Fruit fly (Drosophila melanogaster) whole organism, pupa: ENCODE measurements around the gene CG5781.
A peak's percentile ranks its signal among the peaks of the same experiment; 100 is the strongest.

ENCODE experiments used
- CG10348 ChIP-seq: fragments of 200-800 bp; sonication (Bioruptor generic); IDR thresholded peaks from 2 replicates; pipeline ENCODE4 v1.3.6; 2022; ENCODE audit warnings: missing biosample characterization, missing genetic modification characterization
- CG12605 ChIP-seq: fragments of 200-800 bp; sonication (Bioruptor generic); IDR thresholded peaks from 2 replicates; pipeline ENCODE4 v1.3.6; 2022; ENCODE audit warnings: missing biosample characterization, missing genetic modification characterization
- CG13204 ChIP-seq: fragments of 200-800 bp; sonication (Bioruptor generic); optimal IDR thresholded peaks from 2 replicates; lab custom pipeline; 2018; ENCODE audit warnings: missing biosample characterization, mild to moderate bottlenecking, missing genetic modification characterization, moderate library complexity
- CG14655 ChIP-seq: fragments of 200-800 bp; sonication (Bioruptor generic); optimal IDR thresholded peaks from 3 replicates; lab custom pipeline; 2017; ENCODE audit warnings: mild to moderate bottlenecking, missing biosample characterization, missing genetic modification reagents, missing genetic modification characterization
- CG15710 ChIP-seq: fragments of 200-800 bp; sonication (Bioruptor generic); optimal IDR thresholded peaks from 2 replicates; lab custom pipeline; 2018; ENCODE audit warnings: missing biosample characterization, mild to moderate bottlenecking, missing genetic modification characterization, moderate library complexity
- CG17806 ChIP-seq: fragments of 200-800 bp; sonication (Bioruptor generic); optimal IDR thresholded peaks from 2 replicates; lab custom pipeline; 2018; ENCODE audit warnings: missing biosample characterization, mild to moderate bottlenecking, missing genetic modification characterization, moderate library complexity
- CG32121 ChIP-seq: fragments of 200-800 bp; sonication (Bioruptor generic); IDR thresholded peaks from 2 replicates; pipeline ENCODE4 v1.3.6; 2022; ENCODE audit warnings: missing biosample characterization, missing genetic modification characterization
- CG34367 ChIP-seq: fragments of 200-800 bp; sonication (Bioruptor generic); optimal IDR thresholded peaks from 2 replicates; lab custom pipeline; 2018; ENCODE audit warnings: missing biosample characterization, mild to moderate bottlenecking, missing genetic modification characterization
- CG4496 ChIP-seq: fragments of 200-800 bp; sonication (Bioruptor generic); IDR thresholded peaks from 3 replicates; pipeline ENCODE4 v1.3.6; 2022; ENCODE audit warnings: missing biosample characterization, missing genetic modification characterization
- CG8159 ChIP-seq: fragments of 200-800 bp; sonication (Bioruptor generic); optimal IDR thresholded peaks from 3 replicates; lab custom pipeline; 2018; ENCODE audit warnings: missing biosample characterization, mild to moderate bottlenecking, missing genetic modification characterization, moderate library complexity
- CG8301 ChIP-seq: fragments of 200-800 bp; sonication (Bioruptor generic); optimal IDR thresholded peaks from 2 replicates; lab custom pipeline; 2018; ENCODE audit warnings: missing biosample characterization, mild to moderate bottlenecking, missing genetic modification characterization
- CG9948 ChIP-seq: fragments of 200-800 bp; sonication (Bioruptor generic); optimal IDR thresholded peaks from 2 replicates; lab custom pipeline; 2018; ENCODE audit warnings: missing biosample characterization, mild to moderate bottlenecking, missing genetic modification characterization, moderate library complexity
- D1 ChIP-seq: fragments of 200-800 bp; sonication (Bioruptor generic); optimal IDR thresholded peaks from 2 replicates; lab custom pipeline; 2018; ENCODE audit warnings: missing biosample characterization, mild to moderate bottlenecking, missing genetic modification characterization, moderate library complexity
- EcR ChIP-seq: fragments of 200-800 bp; sonication (Bioruptor generic); optimal IDR thresholded peaks from 3 replicates; lab custom pipeline; 2019; ENCODE audit warnings: missing biosample characterization, missing genetic modification characterization, mild to moderate bottlenecking, moderate library complexity, missing genetic modification reagents
- Ets98B ChIP-seq: fragments of 200-800 bp; sonication (Bioruptor generic); IDR thresholded peaks from 2 replicates; pipeline ENCODE4 v1.3.6; 2022; ENCODE audit warnings: missing biosample characterization, missing genetic modification characterization
- Pif1A ChIP-seq: fragments of 200-800 bp; sonication (Bioruptor generic); optimal IDR thresholded peaks from 3 replicates; lab custom pipeline; 2016; ENCODE audit warnings: missing biosample characterization, missing genetic modification characterization
- Pif1B ChIP-seq: fragments of 200-800 bp; sonication (Bioruptor generic); optimal IDR thresholded peaks from 3 replicates; lab custom pipeline; 2016; ENCODE audit warnings: missing biosample characterization, missing genetic modification characterization
- Snoo ChIP-seq: fragments of 200-800 bp; sonication (Bioruptor generic); optimal IDR thresholded peaks from 3 replicates; lab custom pipeline; 2017; ENCODE audit warnings: missing biosample characterization, mild to moderate bottlenecking, missing genetic modification characterization, inconsistent platforms
- fd96Ca ChIP-seq: fragments of 200-800 bp; sonication (Bioruptor generic); IDR thresholded peaks from 3 replicates; pipeline ENCODE4 v1.3.6; 2022; ENCODE audit warnings: missing biosample characterization, missing genetic modification characterization
- gl ChIP-seq: fragments of 200-800 bp; sonication (Bioruptor generic); optimal IDR thresholded peaks from 2 replicates; lab custom pipeline; 2018; ENCODE audit warnings: missing biosample characterization, mild to moderate bottlenecking, missing genetic modification characterization
- rn ChIP-seq: fragments of 200-800 bp; sonication (Bioruptor generic); IDR thresholded peaks from 2 replicates; pipeline ENCODE4 v1.3.6; 2022; ENCODE audit warnings: missing biosample characterization, missing genetic modification characterization

CG5781 gene

DNA sequence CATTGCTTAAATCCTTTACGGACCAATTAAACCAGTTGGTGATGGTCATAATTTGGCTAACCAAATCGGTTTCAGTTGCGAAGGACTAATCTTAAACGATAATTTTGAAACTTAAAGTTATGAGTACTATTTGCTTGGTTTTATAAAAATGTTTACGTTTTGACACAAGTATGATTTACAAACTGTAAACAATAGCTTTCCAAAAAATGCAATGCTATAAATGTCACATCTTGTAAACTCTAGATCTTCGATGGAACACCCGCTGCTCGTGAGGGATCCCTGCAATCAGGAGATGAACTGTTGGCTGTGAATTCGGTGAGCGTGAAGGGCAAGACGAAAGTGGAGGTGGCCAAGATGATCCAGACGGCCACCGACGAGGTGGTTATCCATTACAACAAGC, at the start of gene CG5781:
Gene CG5781, minus strand, starts transcription at position 101 of the 400 bp plus-strand sequence.
- TF ChIP-seq CG8159 (tag; lab: Kevin White, UChicago): no peak
- TF ChIP-seq Pif1A: no peak
- no peak for TF ChIP-seq CG10348 (GFP tag; lab: Robert Waterston, UW)

DNA sequence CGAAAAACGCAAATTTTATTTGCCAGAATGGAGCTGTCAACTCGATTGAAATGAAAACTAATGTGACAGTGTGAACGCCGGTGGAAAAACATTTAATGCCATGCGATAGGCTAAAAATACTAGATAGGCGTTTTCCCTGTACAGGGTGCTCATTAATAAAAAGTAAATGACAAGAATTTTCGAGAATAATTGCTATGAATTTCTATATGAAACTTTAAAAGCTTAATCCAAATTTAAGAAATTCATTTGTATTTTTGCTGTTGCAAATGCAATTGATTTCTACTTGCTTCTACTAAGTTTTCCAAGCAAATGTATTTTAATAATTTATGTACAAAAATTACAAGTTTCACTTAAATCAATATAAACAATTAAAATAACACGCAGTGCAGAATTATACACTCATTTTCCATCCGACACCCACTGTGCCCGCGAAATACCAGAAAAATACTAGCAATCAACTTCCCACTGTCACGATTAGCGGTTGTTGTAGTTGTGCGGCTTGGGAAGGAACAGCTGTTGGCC, 24.7 kb upstream of the CG5781 start, which contains the start of gene Pih1D1:
Gene Pih1D1, minus strand, starts transcription at position 50 of the 522 bp plus-strand sequence.
- TF ChIP-seq CG4496 (GFP tag; lab: Robert Waterston, UW): peak; percentile 97
- TF ChIP-seq CG15710 (tag; lab: Kevin White, UChicago): peak; percentile 95
- no peak for TF ChIP-seq EcR (GFP tag; lab: Kevin White, UChicago)
- peak; percentile 96 for TF ChIP-seq CG32121 (GFP tag; lab: Robert Waterston, UW)
- TF ChIP-seq CG34367: peak; percentile 89
- TF ChIP-seq gl (tag; lab: Kevin White, UChicago): peak; percentile 67
- TF ChIP-seq CG14655: peak; percentile 98
- peak; percentile 96 for TF ChIP-seq CG9948 (tag; lab: Kevin White, UChicago)
- TF ChIP-seq D1 (tag; lab: Kevin White, UChicago): no peak
- TF ChIP-seq fd96Ca (GFP tag; lab: Robert Waterston, UW): peak; percentile 89
- peak; percentile 88 for TF ChIP-seq CG10348 (GFP tag; lab: Robert Waterston, UW)
- peak; percentile 96 for TF ChIP-seq CG8301 (tag; lab: Kevin White, UChicago)
- peak; percentile 96 for TF ChIP-seq CG8159 (tag; lab: Kevin White, UChicago)
- peak; percentile 95 for TF ChIP-seq CG17806 (tag; lab: Kevin White, UChicago)
- TF ChIP-seq Snoo: peak; percentile 92
- peak; percentile 91 for TF ChIP-seq Ets98B (GFP tag; lab: Robert Waterston, UW)
- peak; percentile 87 for TF ChIP-seq CG12605 (GFP tag; lab: Robert Waterston, UW)
- TF ChIP-seq rn (GFP tag; lab: Robert Waterston, UW): peak; percentile 94
- no peak for TF ChIP-seq Pif1A
- TF ChIP-seq CG13204: peak; percentile 40
- peak; percentile 83 for TF ChIP-seq Pif1B (GFP tag; lab: Kevin White, UChicago)

DNA sequence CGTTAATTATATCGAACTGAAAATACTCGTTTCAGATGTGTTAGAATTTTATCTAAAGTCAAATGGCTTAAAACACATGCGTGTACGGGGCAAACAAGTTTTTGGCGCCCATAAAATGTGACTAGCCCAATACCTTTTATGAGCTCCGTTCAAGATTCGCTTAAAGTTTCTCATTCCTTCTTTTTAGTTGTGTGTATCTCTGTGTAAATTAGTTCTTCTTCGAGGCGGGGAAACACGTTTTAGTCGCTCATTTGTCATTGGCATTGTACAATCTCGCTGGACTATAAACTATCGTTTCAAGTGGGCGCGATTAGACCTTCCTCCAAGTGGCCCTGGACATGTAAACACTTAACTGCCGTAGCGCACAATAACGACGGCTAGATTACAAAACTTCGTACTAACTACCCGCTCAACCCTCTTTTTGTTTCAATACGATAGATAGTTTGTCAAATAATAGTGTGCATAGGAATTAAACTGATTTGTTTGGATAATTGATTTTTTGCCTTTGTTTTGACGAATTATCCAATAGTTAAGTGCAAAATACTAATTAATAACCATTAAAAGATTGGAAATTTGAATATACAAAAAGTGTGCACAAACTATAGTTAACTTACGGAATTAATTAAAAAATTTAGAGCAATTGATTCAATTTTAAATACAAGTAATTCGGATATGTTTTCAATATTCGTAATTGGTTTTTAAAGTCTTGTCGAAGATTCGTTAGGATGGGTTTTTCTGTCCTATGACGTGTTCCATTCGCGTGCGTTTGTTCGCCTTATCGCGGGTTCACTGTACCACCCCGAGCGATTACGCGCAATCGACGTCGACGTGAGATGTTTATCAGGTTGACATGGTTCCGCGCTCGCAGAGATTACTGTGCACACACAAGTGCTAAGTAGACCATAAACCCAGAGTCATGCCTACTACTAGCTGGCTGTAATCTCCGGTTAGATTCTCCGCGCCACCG, 23.6 kb upstream of the CG5781 start:
- peak; percentile 79 for TF ChIP-seq fd96Ca (GFP tag; lab: Robert Waterston, UW)
- no peak for TF ChIP-seq CG14655
- peak; percentile 42 for TF ChIP-seq Pif1A
- no peak for TF ChIP-seq CG34367
- TF ChIP-seq CG12605 (GFP tag; lab: Robert Waterston, UW): peak; percentile 33; the same call in 1 of the 2 replicates
- TF ChIP-seq CG10348 (GFP tag; lab: Robert Waterston, UW): no peak
- TF ChIP-seq CG4496 (GFP tag; lab: Robert Waterston, UW): peak; percentile 76
- TF ChIP-seq CG32121 (GFP tag; lab: Robert Waterston, UW): peak; percentile 68; the same call in 1 of the 2 replicates
- TF ChIP-seq Pif1B (GFP tag; lab: Kevin White, UChicago): peak; percentile 9
- peak; percentile 55 for TF ChIP-seq Ets98B (GFP tag; lab: Robert Waterston, UW)
- no peak for TF ChIP-seq D1 (tag; lab: Kevin White, UChicago)
- TF ChIP-seq CG13204: no peak
- peak; percentile 45 for TF ChIP-seq CG17806 (tag; lab: Kevin White, UChicago)
- TF ChIP-seq gl (tag; lab: Kevin White, UChicago): no peak
- TF ChIP-seq EcR (GFP tag; lab: Kevin White, UChicago): peak; percentile 37
- peak; percentile 12 for TF ChIP-seq CG9948 (tag; lab: Kevin White, UChicago)
- peak; percentile 19 for TF ChIP-seq Snoo
- peak; percentile 18; the same call in 1 of the 2 replicates for TF ChIP-seq rn (GFP tag; lab: Robert Waterston, UW)
- peak; percentile 65 for TF ChIP-seq CG8301 (tag; lab: Kevin White, UChicago)
- TF ChIP-seq CG15710 (tag; lab: Kevin White, UChicago): peak; percentile 26
- TF ChIP-seq CG8159 (tag; lab: Kevin White, UChicago): peak; percentile 51

DNA sequence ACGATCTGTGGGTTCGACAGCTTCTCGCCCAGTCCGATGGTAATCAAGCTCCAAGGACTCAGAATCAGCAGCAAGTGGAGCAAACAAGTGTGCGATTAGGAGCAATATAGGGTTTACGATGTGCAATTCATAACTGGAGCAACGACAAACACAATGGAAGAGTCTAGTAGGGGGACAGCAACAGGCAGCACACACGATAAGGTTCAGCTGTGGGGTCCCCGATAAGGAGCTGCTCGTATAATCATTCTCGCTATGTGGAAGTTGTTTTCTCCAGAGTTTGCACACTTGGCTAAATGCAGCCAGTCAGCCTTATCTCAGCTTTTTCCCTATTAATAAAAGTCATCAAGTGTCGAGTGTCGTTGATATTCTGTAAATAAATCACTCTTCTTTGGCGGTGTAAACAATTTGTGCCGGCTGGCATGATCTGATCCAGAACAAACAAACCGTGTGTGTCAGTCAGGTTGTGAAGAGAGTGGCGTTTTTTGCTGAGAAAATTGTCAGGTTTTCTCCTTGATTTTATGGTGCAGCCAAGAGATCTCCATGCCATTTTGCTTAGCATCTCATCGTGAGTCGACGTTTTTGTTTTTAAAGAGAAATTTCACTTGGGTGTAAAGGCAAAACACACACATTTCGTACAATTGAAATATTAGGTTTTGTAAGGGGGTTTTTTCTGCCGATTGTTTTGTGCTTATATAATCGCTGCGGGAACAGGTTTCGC, 22.7 kb upstream of the CG5781 start:
- 0 out of 2 replicates have a peak, but pooled peaks have one; percentile 12 for TF ChIP-seq CG32121 (GFP tag; lab: Robert Waterston, UW)
- peak; percentile 32 for TF ChIP-seq gl (tag; lab: Kevin White, UChicago)
- TF ChIP-seq CG13204: no peak
- peak; percentile 49 for TF ChIP-seq EcR (GFP tag; lab: Kevin White, UChicago)
- TF ChIP-seq CG34367: no peak
- TF ChIP-seq CG4496 (GFP tag; lab: Robert Waterston, UW): peak; percentile 30; the same call in 2 of the 3 replicates
- TF ChIP-seq CG14655: no peak
- TF ChIP-seq, all 21 proteins: peak for 4
